Worm (Caenorhabditis elegans) whole organism, midembryonic: Measurements from ENCODE around the gene C37H5.14.

Source experiments
- T22C8.4 ChIP-seq: fragments of 200-800 bp; sonication (Bioruptor generic); IDR thresholded peaks from 2 replicates; pipeline ENCODE4 v1.3.6; 2022; ENCODE audit warnings: missing genetic modification characterization, missing compliant biosample characterization
- cog-1 ChIP-seq: sonication (generic microtip); optimal IDR thresholded peaks from 2 replicates; lab custom pipeline; 2016; ENCODE audit warnings: missing genetic modification characterization, missing compliant biosample characterization
- flt-1 ChIP-seq: fragments of 200-800 bp; sonication (Bioruptor generic); IDR thresholded peaks from 2 replicates; pipeline ENCODE4 v1.3.6; 2022; ENCODE audit warnings: missing genetic modification characterization, missing compliant biosample characterization
- klf-2 ChIP-seq: fragments of 200-800 bp; sonication (Bioruptor generic); conservative IDR thresholded peaks from 2 replicates; pipeline ENCODE4 v1.3.6; 2022; ENCODE audit warnings: missing genetic modification reagents, missing genetic modification characterization, missing compliant biosample characterization
- med-1 ChIP-seq: sonication (generic microtip); optimal IDR thresholded peaks from 2 replicates; lab custom pipeline; 2017; ENCODE audit warnings: missing genetic modification characterization, mild to moderate bottlenecking, missing compliant biosample characterization, antibody characterized with exemption, missing genetic modification reagents; ENCODE audit not compliant: insufficient read depth
- ref-1 ChIP-seq: fragments of 200-800 bp; sonication (Bioruptor generic); conservative IDR thresholded peaks from 2 replicates; pipeline ENCODE4 v1.3.6; 2022; ENCODE audit warnings: missing genetic modification reagents, missing genetic modification characterization, missing compliant biosample characterization
- tab-1 ChIP-seq: fragments of 200-800 bp; sonication (Bioruptor generic); IDR thresholded peaks from 2 replicates; pipeline ENCODE4 v1.3.6; 2022; ENCODE audit warnings: missing genetic modification characterization, missing compliant biosample characterization
- ztf-23 ChIP-seq: fragments of 200-800 bp; sonication (Bioruptor generic); IDR thresholded peaks from 2 replicates; pipeline ENCODE4 v1.3.6; 2022; ENCODE audit warnings: missing genetic modification reagents, missing genetic modification characterization, missing compliant biosample characterization
- ztf-29 ChIP-seq: fragments of 200-800 bp; sonication (Bioruptor generic); IDR thresholded peaks from 2 replicates; pipeline ENCODE4 v1.3.6; 2022; ENCODE audit warnings: missing genetic modification reagents, missing genetic modification characterization, missing compliant biosample characterization

C37H5.14 gene

ce11 chrV:4785333-4785852, 48.8 kb downstream of the C37H5.14 start, which contains the start of the genes Y60C6A.2 and Y60C6A.3:
TSS of gene Y60C6A.2 (minus strand) at chrV:4785433.
TSS of gene Y60C6A.3 (plus strand) at chrV:4785802.
- TF ChIP-seq klf-2 (no peak), ztf-29 (GFP tag; lab: Robert Waterston, UW) (no peak), T22C8.4 (GFP tag; lab: Robert Waterston, UW) (no peak)

DNA sequence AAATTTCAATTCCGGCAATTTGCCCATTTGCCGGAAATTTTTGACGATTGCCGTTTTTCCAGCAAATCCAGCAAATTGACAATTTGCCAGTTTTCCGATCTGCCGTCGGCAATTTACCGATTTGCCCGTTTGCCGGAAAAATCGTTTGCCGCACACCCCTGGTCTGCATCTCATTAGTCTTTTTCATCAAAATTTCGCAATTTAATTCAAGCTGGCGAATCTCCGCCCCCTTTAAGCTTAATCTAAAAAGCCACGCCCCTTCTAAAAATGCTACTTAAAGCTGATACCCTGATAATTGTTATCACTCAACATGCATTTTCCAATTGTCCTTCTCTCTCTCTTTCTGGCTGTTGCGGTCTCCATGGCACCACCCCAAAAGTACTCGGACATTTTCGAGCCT, 50.9 kb downstream of the C37H5.14 start, which contains the start of gene Y60C6A.1:
Y60C6A.1 (plus strand) TSS at position 301 of the 400 bp plus-strand sequence.
- TF ChIP-seq T22C8.4 (GFP tag; lab: Robert Waterston, UW), result no peak
- no peak for TF ChIP-seq ztf-23 (GFP tag; lab: Robert Waterston, UW)
- no peak for TF ChIP-seq tab-1 (GFP tag; lab: Robert Waterston, UW)
- no peak for TF ChIP-seq cog-1
- TF ChIP-seq med-1 (GFP tag; lab: Kevin White, UChicago), result no peak
- TF ChIP-seq klf-2, result no peak
- TF ChIP-seq ref-1 (GFP tag; lab: Robert Waterston, UW), result no peak
- TF ChIP-seq flt-1 (GFP tag; lab: Robert Waterston, UW), result no peak
- no peak for TF ChIP-seq ztf-29 (GFP tag; lab: Robert Waterston, UW)
